Worm (Caenorhabditis elegans) whole organism, L4 larva: ENCODE measurements around the gene cyp-34A1.
"Not testable (repeated sequence)": the region's sequence is repeated elsewhere in the genome, so short reads cannot be mapped to it uniquely, and the experiment has no call there.

Source experiments
- F10B5.3 ChIP-seq: sonication (generic microtip); optimal IDR thresholded peaks from 2 replicates; lab custom pipeline; 2016; ENCODE audit warnings: mild to moderate bottlenecking, missing genetic modification characterization, missing compliant biosample characterization
- Y105C5A.15 ChIP-seq: fragments of 200-800 bp; sonication (Bioruptor generic); IDR thresholded peaks from 2 replicates; pipeline ENCODE4 v1.3.6; 2022; ENCODE audit warnings: missing genetic modification characterization, missing compliant biosample characterization
- Y48G9A.11 ChIP-seq: fragments of 200-800 bp; sonication (Bioruptor generic); IDR thresholded peaks from 2 replicates; pipeline ENCODE4 v1.3.6; 2022; ENCODE audit warnings: missing genetic modification reagents, missing genetic modification characterization, missing compliant biosample characterization
- Y75B8A.6 ChIP-seq: fragments of 200-800 bp; sonication (Bioruptor generic); IDR thresholded peaks from 2 replicates; pipeline ENCODE4 v1.3.6; 2022; ENCODE audit warnings: missing genetic modification reagents, missing genetic modification characterization, missing compliant biosample characterization
- aly-2 ChIP-seq: sonication (generic microtip); optimal IDR thresholded peaks from 2 replicates; lab custom pipeline; 2018; ENCODE audit warnings: missing biosample characterization, missing genetic modification characterization
- arid-1 ChIP-seq: fragments of 200-800 bp; sonication (Bioruptor generic); conservative IDR thresholded peaks from 2 replicates; pipeline ENCODE4 v1.3.6; 2022; ENCODE audit warnings: missing genetic modification reagents, missing genetic modification characterization, missing compliant biosample characterization
- ceh-28 ChIP-seq: fragments of 150-350 bp; optimal IDR thresholded peaks from 2 replicates; lab custom pipeline; 2014; ENCODE audit warnings: missing biosample characterization, missing genetic modification reagents, missing genetic modification characterization
- ceh-32 ChIP-seq: sonication (generic microtip); optimal IDR thresholded peaks from 2 replicates; lab custom pipeline; 2016; ENCODE audit warnings: mild to moderate bottlenecking, missing genetic modification characterization, missing compliant biosample characterization; ENCODE audit not compliant: poor library complexity
- ceh-44 ChIP-seq: fragments of 200-800 bp; sonication (Bioruptor generic); IDR thresholded peaks from 2 replicates; pipeline ENCODE4 v1.3.6; 2022; ENCODE audit warnings: missing genetic modification reagents, missing genetic modification characterization, missing compliant biosample characterization
- ceh-82 ChIP-seq: sonication (generic microtip); optimal IDR thresholded peaks from 2 replicates; lab custom pipeline; 2017; ENCODE audit warnings: missing biosample characterization, missing genetic modification characterization
- ctbp-1 ChIP-seq: fragments of 200-800 bp; sonication (Bioruptor generic); IDR thresholded peaks from 2 replicates; pipeline ENCODE4 v1.3.6; 2022; ENCODE audit warnings: missing genetic modification reagents, missing genetic modification characterization, missing compliant biosample characterization
- daf-12 ChIP-seq: fragments of 150-350 bp; optimal IDR thresholded peaks from 2 replicates; lab custom pipeline; 2014; ENCODE audit warnings: missing biosample characterization, missing genetic modification reagents, missing genetic modification characterization
- daf-16 ChIP-seq, 3 experiments: sonication (generic microtip); optimal IDR thresholded peaks; 2 replicates each; lab custom pipeline; 2016 to 2017; ENCODE audit warnings: missing genetic modification characterization in 3 of 3, missing genetic modification reagents in 3 of 3, mild to moderate bottlenecking in 2 of 3, missing compliant biosample characterization in 2 of 3, missing biosample characterization in 1 of 3, moderate library complexity in 1 of 3
- dmd-6 ChIP-seq: fragments of 200-800 bp; sonication (Bioruptor generic); IDR thresholded peaks from 2 replicates; pipeline ENCODE4 v1.3.6; 2022; ENCODE audit warnings: missing genetic modification reagents, missing genetic modification characterization, missing compliant biosample characterization
- dmd-8 ChIP-seq: fragments of 200-800 bp; sonication (Bioruptor generic); IDR thresholded peaks from 2 replicates; pipeline ENCODE4 v1.3.6; 2022; ENCODE audit warnings: missing genetic modification characterization, missing compliant biosample characterization
- dmd-9 ChIP-seq: fragments of 200-800 bp; sonication (Bioruptor generic); IDR thresholded peaks from 2 replicates; pipeline ENCODE4 v1.3.6; 2022; ENCODE audit warnings: missing genetic modification reagents, missing genetic modification characterization, missing compliant biosample characterization
- egl-27 ChIP-seq: sonication (generic microtip); optimal IDR thresholded peaks from 3 replicates; lab custom pipeline; 2017; ENCODE audit warnings: missing biosample characterization, missing genetic modification reagents, missing genetic modification characterization
- egl-43 ChIP-seq: fragments of 200-800 bp; sonication (Bioruptor generic); IDR thresholded peaks from 2 replicates; pipeline ENCODE4 v1.3.6; 2022; ENCODE audit warnings: missing genetic modification reagents, missing genetic modification characterization, missing compliant biosample characterization
- hlh-11 ChIP-seq: fragments of 200-800 bp; sonication (Bioruptor generic); optimal IDR thresholded peaks from 2 replicates; lab custom pipeline; 2018; ENCODE audit warnings: mild to moderate bottlenecking, missing genetic modification characterization, missing compliant biosample characterization
- hlh-30 ChIP-seq: sonication (generic microtip); optimal IDR thresholded peaks from 2 replicates; lab custom pipeline; 2017; ENCODE audit warnings: antibody characterized with exemption, mild to moderate bottlenecking, missing genetic modification characterization, missing compliant biosample characterization; ENCODE audit not compliant: insufficient read depth
- hmg-1.1 ChIP-seq: fragments of 200-800 bp; sonication (Bioruptor generic); IDR thresholded peaks from 2 replicates; pipeline ENCODE4 v1.3.6; 2022; ENCODE audit warnings: missing genetic modification reagents, missing genetic modification characterization, missing compliant biosample characterization
- lim-7 ChIP-seq: fragments of 200-800 bp; sonication (Bioruptor generic); IDR thresholded peaks from 2 replicates; pipeline ENCODE4 v1.3.6; 2022; ENCODE audit warnings: missing genetic modification characterization, missing compliant biosample characterization
- lin-1 ChIP-seq: fragments of 200-800 bp; sonication (Bioruptor generic); IDR thresholded peaks from 2 replicates; pipeline ENCODE4 v1.3.6; 2022; ENCODE audit warnings: missing genetic modification reagents, missing genetic modification characterization, missing compliant biosample characterization
- lin-38 ChIP-seq: fragments of 200-800 bp; sonication (Bioruptor generic); IDR thresholded peaks from 2 replicates; pipeline ENCODE4 v1.3.6; 2022; ENCODE audit warnings: missing genetic modification reagents, missing genetic modification characterization, missing compliant biosample characterization
- lin-39 ChIP-seq: fragments of 150-350 bp; optimal IDR thresholded peaks from 2 replicates; lab custom pipeline; 2014; ENCODE audit warnings: missing biosample characterization, missing genetic modification reagents, missing genetic modification characterization
- lir-3 ChIP-seq: sonication (generic microtip); optimal IDR thresholded peaks from 2 replicates; lab custom pipeline; 2016; ENCODE audit warnings: mild to moderate bottlenecking, missing genetic modification characterization, missing compliant biosample characterization
- madf-5 ChIP-seq, 2 experiments: fragments of 200-800 bp; sonication (Bioruptor generic); IDR thresholded peaks; 2 replicates each; pipeline ENCODE4 v1.3.6; 2022; ENCODE audit warnings: missing compliant biosample characterization in 2 of 2, missing genetic modification characterization in 2 of 2
- mdt-29 ChIP-seq: fragments of 200-800 bp; sonication (Bioruptor generic); IDR thresholded peaks from 2 replicates; pipeline ENCODE4 v1.3.6; 2022; ENCODE audit warnings: missing genetic modification reagents, missing genetic modification characterization, missing compliant biosample characterization
- mep-1 ChIP-seq: fragments of 150-350 bp; sonication (generic microtip); optimal IDR thresholded peaks from 3 replicates; lab custom pipeline; 2014; ENCODE audit warnings: missing biosample characterization, missing genetic modification characterization
- mxl-3 ChIP-seq: fragments of 200-800 bp; sonication (Bioruptor generic); optimal IDR thresholded peaks from 2 replicates; lab custom pipeline; 2018; ENCODE audit warnings: mild to moderate bottlenecking, missing genetic modification characterization, missing compliant biosample characterization
- nhr-28 ChIP-seq: fragments of 150-350 bp; optimal IDR thresholded peaks from 2 replicates; lab custom pipeline; 2014; ENCODE audit warnings: missing biosample characterization, missing genetic modification characterization
- nhr-41 ChIP-seq: fragments of 200-800 bp; sonication (Bioruptor generic); IDR thresholded peaks from 2 replicates; pipeline ENCODE4 v1.3.6; 2022; ENCODE audit warnings: missing genetic modification reagents, missing genetic modification characterization, missing compliant biosample characterization
- nhr-48 ChIP-seq: sonication (generic microtip); optimal IDR thresholded peaks from 2 replicates; lab custom pipeline; 2016; ENCODE audit warnings: mild to moderate bottlenecking, missing genetic modification characterization, missing compliant biosample characterization
- nhr-6 ChIP-seq: fragments of 150-350 bp; optimal IDR thresholded peaks from 2 replicates; lab custom pipeline; 2014; ENCODE audit warnings: missing biosample characterization, missing genetic modification characterization
- nhr-76 ChIP-seq: fragments of 150-350 bp; optimal IDR thresholded peaks from 2 replicates; lab custom pipeline; 2014; ENCODE audit warnings: missing biosample characterization, missing genetic modification characterization
- pha-4 ChIP-seq, 2 experiments: fragments of 150-350 bp in 1 of 2; fragments of 200-800 bp in 1 of 2; sonication (Bioruptor generic) in 1 of 2; IDR thresholded peaks in 1 of 2; optimal IDR thresholded peaks in 1 of 2; 2 replicates each; pipeline versions ENCODE4 v1.3.6 to Lab custom; 2014 to 2022; ENCODE audit warnings: missing genetic modification characterization in 2 of 2, missing genetic modification reagents in 2 of 2, missing biosample characterization in 1 of 2, missing compliant biosample characterization in 1 of 2
- pqm-1 ChIP-seq: sonication (generic microtip); optimal IDR thresholded peaks from 2 replicates; lab custom pipeline; 2017; ENCODE audit warnings: missing biosample characterization, missing genetic modification characterization
- rbr-2 ChIP-seq: sonication (generic microtip); optimal IDR thresholded peaks from 2 replicates; lab custom pipeline; 2016; ENCODE audit warnings: missing genotype, missing genetic modification characterization, missing compliant biosample characterization
- sdz-12 ChIP-seq: fragments of 200-800 bp; sonication (Bioruptor generic); optimal IDR thresholded peaks from 2 replicates; lab custom pipeline; 2018; ENCODE audit warnings: mild to moderate bottlenecking, missing genetic modification characterization, missing compliant biosample characterization
- set-16 ChIP-seq: fragments of 200-800 bp; sonication (Bioruptor generic); IDR thresholded peaks from 2 replicates; pipeline ENCODE4 v1.3.6; 2022; ENCODE audit warnings: missing genetic modification reagents, missing genetic modification characterization, missing compliant biosample characterization
- snpc-1.2 ChIP-seq: fragments of 200-800 bp; sonication (Bioruptor generic); IDR thresholded peaks from 2 replicates; pipeline ENCODE4 v1.3.6; 2022; ENCODE audit warnings: missing genetic modification reagents, missing genetic modification characterization, missing compliant biosample characterization
- tag-97 ChIP-seq: fragments of 200-800 bp; sonication (Bioruptor generic); IDR thresholded peaks from 2 replicates; pipeline ENCODE4 v1.3.6; 2022; ENCODE audit warnings: missing genetic modification characterization, missing compliant biosample characterization
- unc-130 ChIP-seq: sonication (generic microtip); optimal IDR thresholded peaks from 2 replicates; lab custom pipeline; 2016; ENCODE audit warnings: missing genetic modification reagents, missing genetic modification characterization, missing compliant biosample characterization
- unc-62 ChIP-seq, 3 experiments: fragments of 150-350 bp in 1 of 3; sonication (generic microtip); optimal IDR thresholded peaks in 2 of 3; peaks in 1 of 3; 1 replicate in 1 of 3; 2 replicates in 2 of 3; lab custom pipeline; 2014 to 2017; ENCODE audit warnings: missing biosample characterization in 3 of 3, missing genetic modification characterization in 3 of 3, missing genetic modification reagents in 3 of 3, missing genotype in 1 of 3
- vab-7 ChIP-seq: fragments of 200-800 bp; sonication (Bioruptor generic); IDR thresholded peaks from 2 replicates; pipeline ENCODE4 v1.3.6; 2022; ENCODE audit warnings: missing genetic modification reagents, missing genetic modification characterization, missing compliant biosample characterization
- zip-2 ChIP-seq: fragments of 150-350 bp; optimal IDR thresholded peaks from 2 replicates; lab custom pipeline; 2014; ENCODE audit warnings: missing biosample characterization, missing genetic modification characterization

The cyp-34A1 gene

DNA sequence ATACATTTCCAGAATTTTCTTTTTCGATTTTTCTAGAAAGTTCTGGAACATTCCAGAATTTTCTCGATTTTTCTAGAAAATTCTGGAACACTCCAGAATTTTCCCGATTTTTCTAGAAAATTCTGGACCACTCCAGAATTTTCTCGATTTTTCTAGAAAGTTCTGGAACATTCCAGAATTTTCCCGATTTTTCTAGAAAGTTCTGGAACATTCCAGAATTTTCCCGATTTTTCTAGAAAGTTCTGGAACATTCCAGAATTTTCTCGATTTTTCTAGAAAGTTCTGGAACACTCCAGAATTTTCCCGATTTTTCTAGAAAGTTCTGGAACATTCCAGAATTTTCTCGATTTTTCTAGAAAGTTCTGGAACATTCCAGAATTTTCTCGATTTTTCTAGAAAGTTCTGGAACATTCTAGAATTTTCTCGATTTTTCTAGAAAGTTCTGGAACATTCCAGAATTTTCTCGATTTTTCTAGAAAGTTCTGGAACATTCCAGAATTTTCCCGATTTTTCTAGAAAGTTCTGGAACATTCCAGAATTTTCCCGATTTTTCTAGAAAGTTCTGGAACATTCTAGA lies 33.1 kb upstream of the cyp-34A1 start:
- TF ChIP-seq pha-4 (GFP tag; IDR thresholded peaks at IDR 0.05; lab: Robert Waterston, UW) (peak; percentile 74; the same call in 1 of the 2 replicates), ctbp-1 (GFP tag; lab: Robert Waterston, UW) (peak; percentile 57; the same call in 1 of the 2 replicates), snpc-1.2 (GFP tag; lab: Robert Waterston, UW) (peak; percentile 59; the same call in 1 of the 2 replicates), madf-5 (GFP tag; IDR thresholded peaks at IDR 0.05; lab: Robert Waterston, UW) (0 out of 4 replicates have a peak, but pooled peaks of 1 of the 2 experiments have one; percentile 63), vab-7 (GFP tag; lab: Robert Waterston, UW) (peak; percentile 51; the same call in 1 of the 2 replicates), lin-1 (0 out of 2 replicates have a peak, but pooled peaks have one; percentile 57), Y75B8A.6 (GFP tag; lab: Robert Waterston, UW) (0 out of 2 replicates have a peak, but pooled peaks have one; percentile 46), Y48G9A.11 (GFP tag; lab: Robert Waterston, UW) (0 out of 2 replicates have a peak, but pooled peaks have one; percentile 60), egl-43 (0 out of 2 replicates have a peak, but pooled peaks have one; percentile 24), lim-7 (GFP tag; lab: Robert Waterston, UW) (peak; percentile 73), mdt-29 (GFP tag; lab: Robert Waterston, UW) (peak; percentile 86), arid-1 (peak; percentile 76; the same call in 1 of the 2 replicates), Y105C5A.15 (GFP tag; lab: Robert Waterston, UW) (0 out of 2 replicates have a peak, but pooled peaks have one; percentile 30)
- TF ChIP-seq pha-4 (tag; optimal IDR thresholded peaks at IDR 0.05; lab: Kevin White, UChicago): not testable (repeated sequence)

DNA sequence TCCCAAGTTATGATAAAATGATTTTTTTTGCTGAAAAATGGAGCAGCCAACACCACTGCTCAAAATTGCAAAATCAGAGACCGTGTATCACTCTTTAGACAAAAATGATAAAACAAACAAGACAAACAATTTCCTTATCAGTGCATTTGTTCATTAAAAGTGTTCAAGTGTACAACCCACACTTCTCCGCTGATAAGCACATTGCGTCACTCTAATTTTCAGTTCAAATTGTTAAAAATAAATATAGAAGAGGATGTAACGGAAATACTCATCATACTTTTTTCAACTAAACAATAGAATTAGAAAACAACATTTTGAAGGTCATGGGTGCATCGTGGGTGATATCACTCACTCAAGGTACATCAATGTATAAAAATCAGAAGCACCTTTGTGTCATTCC lies 30.9 kb upstream of the cyp-34A1 start, which contains the start of gene nhr-291:
Gene nhr-291, plus strand, starts transcription at position 324 of the 400 bp plus-strand sequence.
- TF ChIP-seq ceh-82: no peak
- no peak for TF ChIP-seq snpc-1.2 (GFP tag; lab: Robert Waterston, UW)
- TF ChIP-seq dmd-6 (GFP tag; lab: Robert Waterston, UW): peak; percentile 97
- TF ChIP-seq daf-12 (tag; lab: Kevin White, UChicago): no peak
- no peak for TF ChIP-seq lin-38
- no peak for TF ChIP-seq unc-130
- no peak for TF ChIP-seq ceh-32
- TF ChIP-seq ceh-44 (GFP tag; lab: Robert Waterston, UW): no peak
- TF ChIP-seq nhr-6: no peak
- TF ChIP-seq hlh-11 (tag; lab: Kevin White, UChicago): peak; percentile 77
- TF ChIP-seq F10B5.3 (tag; lab: Kevin White, UChicago): no peak
- TF ChIP-seq tag-97: no peak
- no peak for TF ChIP-seq dmd-8 (GFP tag; lab: Robert Waterston, UW)
- TF ChIP-seq dmd-9 (GFP tag; lab: Robert Waterston, UW): no peak
- TF ChIP-seq zip-2: no peak
- no peak for TF ChIP-seq lin-39
- TF ChIP-seq ceh-28 (tag; lab: Kevin White, UChicago): no peak
- peak; percentile 59 for TF ChIP-seq nhr-48 (tag; lab: Kevin White, UChicago)
- peak; percentile 85 for TF ChIP-seq lin-1
- TF ChIP-seq sdz-12 (GFP tag; lab: Kevin White, UChicago): no peak
- no peak for TF ChIP-seq aly-2 (tag; lab: Kevin White, UChicago)
- TF ChIP-seq mxl-3 (GFP tag; lab: Kevin White, UChicago): no peak
- no peak for TF ChIP-seq Y48G9A.11 (GFP tag; lab: Robert Waterston, UW)
- TF ChIP-seq daf-16 (GFP tag; optimal IDR thresholded peaks at IDR 0.05; lab: Kevin White, UChicago): peak in 1 of 2 experiments; percentile 2
- TF ChIP-seq daf-16 (tag; optimal IDR thresholded peaks at IDR 0.05; lab: Kevin White, UChicago): peak; percentile 97
- TF ChIP-seq nhr-76: no peak
- no peak for TF ChIP-seq nhr-41 (GFP tag; lab: Robert Waterston, UW)
- no peak for TF ChIP-seq rbr-2
- TF ChIP-seq mep-1 (tag; lab: Kevin White, UChicago): no peak
- no peak for TF ChIP-seq hmg-1.1 (GFP tag; lab: Robert Waterston, UW)
- TF ChIP-seq nhr-28 (tag; lab: Kevin White, UChicago): peak; percentile 96
- TF ChIP-seq egl-27: no peak
- no peak for TF ChIP-seq arid-1
- TF ChIP-seq pqm-1 (tag; lab: Kevin White, UChicago): peak; percentile 98
- no peak for TF ChIP-seq set-16 (GFP tag; lab: Robert Waterston, UW)
- TF ChIP-seq hlh-30 (tag; lab: Kevin White, UChicago): no peak
- TF ChIP-seq lir-3 (tag; lab: Kevin White, UChicago): no peak
- TF ChIP-seq Y75B8A.6 (GFP tag; lab: Robert Waterston, UW): no peak
- TF ChIP-seq unc-62 (GFP tag; optimal IDR thresholded peaks at IDR 0.05 in 1 of 2; lab: Kevin White, UChicago): no peak
- no peak for TF ChIP-seq unc-62 (tag; optimal IDR thresholded peaks at IDR 0.05; lab: Kevin White, UChicago)
